Fruit fly (Drosophila melanogaster) whole organism, embryonic: Measurements from ENCODE around the gene CG15152.

Source experiments
- Adf1 ChIP-seq: fragments of 200-800 bp; sonication (Bioruptor generic); IDR thresholded peaks from 2 replicates; pipeline ENCODE4 v1.3.6; 2022; ENCODE audit warnings: missing biosample characterization, missing genetic modification characterization
- Atf6 ChIP-seq: fragments of 200-800 bp; sonication (Bioruptor generic); IDR thresholded peaks from 2 replicates; pipeline ENCODE4 v1.3.6; 2022; ENCODE audit warnings: missing biosample characterization, missing genetic modification characterization
- B-H2 ChIP-seq: fragments of 200-800 bp; sonication (Bioruptor generic); optimal IDR thresholded peaks from 2 replicates; lab custom pipeline; 2018; ENCODE audit warnings: missing biosample characterization, mild to moderate bottlenecking, missing genetic modification characterization
- CG10147 ChIP-seq: fragments of 200-800 bp; sonication (Bioruptor generic); optimal IDR thresholded peaks from 2 replicates; lab custom pipeline; 2019; ENCODE audit warnings: missing biosample characterization, mild to moderate bottlenecking, missing genetic modification characterization, moderate library complexity
- CG10462 ChIP-seq: fragments of 200-800 bp; sonication (Bioruptor generic); optimal IDR thresholded peaks from 2 replicates; lab custom pipeline; 2016; ENCODE audit warnings: missing biosample characterization, missing genetic modification characterization
- CG14667 ChIP-seq: fragments of 200-800 bp; sonication (Bioruptor generic); IDR thresholded peaks from 2 replicates; pipeline ENCODE4 v1.3.6; 2022; ENCODE audit warnings: missing biosample characterization, missing genetic modification characterization
- CG15514 ChIP-seq: fragments of 200-800 bp; sonication (Bioruptor generic); optimal IDR thresholded peaks from 3 replicates; lab custom pipeline; 2017; ENCODE audit warnings: missing biosample characterization, missing genetic modification characterization, mild to moderate bottlenecking, moderate library complexity, missing genetic modification reagents
- CG1647 ChIP-seq: fragments of 200-800 bp; sonication (Bioruptor generic); optimal IDR thresholded peaks from 3 replicates; lab custom pipeline; 2016; ENCODE audit warnings: missing biosample characterization, missing genetic modification characterization
- CG17359 ChIP-seq: fragments of 200-800 bp; sonication (Bioruptor generic); optimal IDR thresholded peaks from 3 replicates; lab custom pipeline; 2018; ENCODE audit warnings: missing biosample characterization, mild to moderate bottlenecking, missing genetic modification characterization, moderate library complexity
- CG17361 ChIP-seq: fragments of 200-800 bp; sonication (Bioruptor generic); IDR thresholded peaks from 3 replicates; pipeline ENCODE4 v1.3.6; 2022; ENCODE audit warnings: missing biosample characterization, missing genetic modification characterization
- CG18599 ChIP-seq: fragments of 200-800 bp; sonication (Bioruptor generic); optimal IDR thresholded peaks from 3 replicates; lab custom pipeline; 2017; ENCODE audit warnings: missing biosample characterization, missing genetic modification characterization, mild to moderate bottlenecking, moderate library complexity, missing genetic modification reagents
- CG2120 ChIP-seq: fragments of 200-800 bp; sonication (Bioruptor generic); optimal IDR thresholded peaks from 3 replicates; lab custom pipeline; 2016; ENCODE audit warnings: missing biosample characterization, missing genetic modification characterization
- CG2875 ChIP-seq: fragments of 200-800 bp; sonication (Bioruptor generic); optimal IDR thresholded peaks from 2 replicates; lab custom pipeline; 2017; ENCODE audit warnings: missing biosample characterization, mild to moderate bottlenecking, missing genetic modification characterization, missing genetic modification reagents
- CG31365 ChIP-seq: fragments of 200-800 bp; sonication (Bioruptor generic); optimal IDR thresholded peaks from 2 replicates; lab custom pipeline; 2018; ENCODE audit warnings: missing biosample characterization, mild to moderate bottlenecking, missing genetic modification characterization
- CG32532 ChIP-seq: fragments of 200-800 bp; sonication (Bioruptor generic); IDR thresholded peaks from 2 replicates; pipeline ENCODE4 v1.3.6; 2022; ENCODE audit warnings: missing biosample characterization, missing genetic modification characterization
- CG3281 ChIP-seq: fragments of 200-800 bp; sonication (Bioruptor generic); optimal IDR thresholded peaks from 3 replicates; lab custom pipeline; 2017; ENCODE audit warnings: missing biosample characterization, mild to moderate bottlenecking, missing genetic modification characterization
- CG8089 ChIP-seq: fragments of 200-800 bp; sonication (Bioruptor generic); optimal IDR thresholded peaks from 3 replicates; lab custom pipeline; 2016; ENCODE audit warnings: missing biosample characterization, missing genetic modification characterization
- CG8765 ChIP-seq: fragments of 200-800 bp; sonication (Bioruptor generic); IDR thresholded peaks from 2 replicates; pipeline ENCODE4 v1.3.6; 2022; ENCODE audit warnings: missing biosample characterization, missing genetic modification characterization
- CTCF ChIP-seq: fragments of 200-800 bp; sonication (Bioruptor generic); optimal IDR thresholded peaks from 2 replicates; lab custom pipeline; 2017; ENCODE audit warnings: missing biosample characterization, mild to moderate bottlenecking, missing genetic modification characterization, moderate library complexity
- Deaf1 ChIP-seq: fragments of 200-800 bp; optimal IDR thresholded peaks from 3 replicates; lab custom pipeline; 2019; ENCODE audit warnings: missing biosample characterization, mild to moderate bottlenecking, missing genetic modification characterization, moderate library complexity
- Dek ChIP-seq: fragments of 200-800 bp; sonication (Bioruptor generic); optimal IDR thresholded peaks from 3 replicates; lab custom pipeline; 2019; ENCODE audit warnings: missing biosample characterization, mild to moderate bottlenecking, missing genetic modification characterization, moderate library complexity
- Fer2 ChIP-seq: fragments of 200-800 bp; sonication (Bioruptor generic); optimal IDR thresholded peaks from 2 replicates; lab custom pipeline; 2018; ENCODE audit warnings: missing biosample characterization, mild to moderate bottlenecking, missing genetic modification characterization, moderate library complexity
- HHEX ChIP-seq: fragments of 200-800 bp; sonication (Bioruptor generic); optimal IDR thresholded peaks from 3 replicates; lab custom pipeline; 2017; ENCODE audit warnings: missing biosample characterization, mild to moderate bottlenecking, missing genetic modification characterization, missing genetic modification reagents
- Hmr ChIP-seq: fragments of 200-800 bp; sonication (Bioruptor generic); optimal IDR thresholded peaks from 3 replicates; lab custom pipeline; 2017; ENCODE audit warnings: mild to moderate bottlenecking, missing biosample characterization, missing genetic modification reagents, missing genetic modification characterization
- Hr39 ChIP-seq: fragments of >200 bp; optimal IDR thresholded peaks from 2 replicates; lab custom pipeline; 2017
- Lhr ChIP-seq: fragments of 200-800 bp; sonication (Bioruptor generic); optimal IDR thresholded peaks from 3 replicates; lab custom pipeline; 2017; ENCODE audit warnings: mild to moderate bottlenecking, missing biosample characterization, missing genetic modification reagents, missing genetic modification characterization
- Lim3 ChIP-seq: fragments of 200-800 bp; sonication (Bioruptor generic); IDR thresholded peaks from 2 replicates; pipeline ENCODE4 v1.3.6; 2022; ENCODE audit warnings: missing biosample characterization, missing genetic modification characterization
- MTF-1 ChIP-seq: fragments of 200-800 bp; sonication (Bioruptor generic); optimal IDR thresholded peaks from 2 replicates; lab custom pipeline; 2018; ENCODE audit warnings: missing biosample characterization, mild to moderate bottlenecking, missing genetic modification characterization, borderline replicate concordance
- Meics ChIP-seq: fragments of 200-800 bp; sonication (Bioruptor generic); optimal IDR thresholded peaks from 2 replicates; lab custom pipeline; 2017; ENCODE audit warnings: missing biosample characterization, mild to moderate bottlenecking, missing genetic modification characterization
- Mes4 ChIP-seq: fragments of 200-800 bp; sonication (Bioruptor generic); optimal IDR thresholded peaks from 2 replicates; lab custom pipeline; 2016; ENCODE audit warnings: missing biosample characterization, missing genetic modification characterization
- Myb ChIP-seq: fragments of 200-800 bp; sonication (Bioruptor generic); optimal IDR thresholded peaks from 2 replicates; lab custom pipeline; 2016; ENCODE audit warnings: missing biosample characterization, missing genetic modification characterization
- NC2α ChIP-seq: fragments of 200-800 bp; sonication (Bioruptor generic); optimal IDR thresholded peaks from 2 replicates; lab custom pipeline; 2016; ENCODE audit warnings: missing biosample characterization, missing genetic modification characterization
- Pdp1 ChIP-seq, 2 experiments: fragments of 200-800 bp; sonication (Bioruptor generic); optimal IDR thresholded peaks; 3 replicates each; lab custom pipeline; 2016; ENCODE audit warnings: missing biosample characterization in 2 of 2, missing genetic modification characterization in 2 of 2, mild to moderate bottlenecking in 1 of 2, moderate library complexity in 1 of 2
- Poxn ChIP-seq: fragments of 200-800 bp; sonication (Bioruptor generic); IDR thresholded peaks from 2 replicates; pipeline ENCODE4 v1.3.6; 2022; ENCODE audit warnings: missing biosample characterization, missing genetic modification characterization
- Sry-β ChIP-seq: fragments of 200-800 bp; sonication (Bioruptor generic); optimal IDR thresholded peaks from 2 replicates; lab custom pipeline; 2018; ENCODE audit warnings: missing biosample characterization, mild to moderate bottlenecking, missing genetic modification characterization, moderate library complexity
- Trl ChIP-seq, 3 experiments: fragments of >200 bp in 2 of 3; fragments of 200-800 bp in 1 of 3; sonication (Bioruptor generic) in 1 of 3; optimal IDR thresholded peaks; 2 replicates in 1 of 3; 3 replicates in 2 of 3; lab custom pipeline; 2016 to 2017; ENCODE audit warnings: missing biosample characterization in 1 of 3, missing genetic modification characterization in 1 of 3
- ase ChIP-seq: fragments of 200-800 bp; sonication (Bioruptor generic); IDR thresholded peaks from 3 replicates; pipeline ENCODE4 v1.3.6; 2022; ENCODE audit warnings: missing biosample characterization, missing genetic modification characterization
- bcd ChIP-seq: fragments of 200-800 bp; sonication (Bioruptor generic); optimal IDR thresholded peaks from 2 replicates; lab custom pipeline; 2017; ENCODE audit warnings: missing biosample characterization, mild to moderate bottlenecking, missing genetic modification characterization
- chinmo ChIP-seq: fragments of 200-800 bp; sonication (Bioruptor generic); IDR thresholded peaks from 4 replicates; pipeline ENCODE4 v1.3.6; 2022; ENCODE audit warnings: missing biosample characterization, missing genetic modification characterization; ENCODE audit not compliant: partially characterized antibody
- crol ChIP-seq: fragments of 200-800 bp; sonication (Bioruptor generic); IDR thresholded peaks from 2 replicates; pipeline ENCODE4 v1.3.6; 2022; ENCODE audit warnings: missing biosample characterization, missing genetic modification characterization
- danr ChIP-seq: fragments of 200-800 bp; sonication (Bioruptor generic); IDR thresholded peaks from 2 replicates; pipeline ENCODE4 v1.3.6; 2022; ENCODE audit warnings: missing biosample characterization, missing genetic modification characterization
- disco-r ChIP-seq: fragments of 200-800 bp; sonication (Bioruptor generic); optimal IDR thresholded peaks from 2 replicates; lab custom pipeline; 2016; ENCODE audit warnings: missing biosample characterization, missing genetic modification characterization
- ems ChIP-seq: fragments of 200-800 bp; sonication (Bioruptor generic); optimal IDR thresholded peaks from 3 replicates; lab custom pipeline; 2016; ENCODE audit warnings: missing biosample characterization, missing genetic modification characterization
- ftz-f1 ChIP-seq: fragments of 200-800 bp; sonication (Bioruptor generic); optimal IDR thresholded peaks from 2 replicates; lab custom pipeline; 2016; ENCODE audit warnings: missing biosample characterization, missing genetic modification characterization
- gfzf ChIP-seq: fragments of 200-800 bp; sonication (Bioruptor generic); optimal IDR thresholded peaks from 2 replicates; lab custom pipeline; 2016; ENCODE audit warnings: missing biosample characterization, mild to moderate bottlenecking, missing genetic modification characterization, moderate library complexity
- inv ChIP-seq: fragments of 200-800 bp; sonication (Bioruptor generic); IDR thresholded peaks from 2 replicates; pipeline ENCODE4 v1.3.6; 2022; ENCODE audit warnings: missing biosample characterization, missing genetic modification characterization; ENCODE audit not compliant: partially characterized antibody
- phol ChIP-seq: fragments of 200-800 bp; sonication (Bioruptor generic); optimal IDR thresholded peaks from 3 replicates; lab custom pipeline; 2018; ENCODE audit warnings: missing biosample characterization, mild to moderate bottlenecking, missing genetic modification characterization, moderate library complexity
- pzg ChIP-seq: fragments of 200-800 bp; sonication (Bioruptor generic); optimal IDR thresholded peaks from 3 replicates; lab custom pipeline; 2018; ENCODE audit warnings: missing biosample characterization, mild to moderate bottlenecking, missing genetic modification characterization, moderate library complexity
- ranshi ChIP-seq: fragments of 200-800 bp; sonication (Bioruptor generic); IDR thresholded peaks from 2 replicates; pipeline ENCODE4 v1.3.6; 2022; ENCODE audit warnings: missing biosample characterization, missing genetic modification characterization
- schlank ChIP-seq: fragments of 200-800 bp; sonication (Bioruptor generic); optimal IDR thresholded peaks from 2 replicates; lab custom pipeline; 2018; ENCODE audit warnings: missing biosample characterization, mild to moderate bottlenecking, missing genetic modification characterization
- so ChIP-seq: fragments of 200-800 bp; sonication (Bioruptor generic); IDR thresholded peaks from 3 replicates; pipeline ENCODE4 v1.3.6; 2022; ENCODE audit warnings: missing biosample characterization, missing genetic modification characterization
- twi ChIP-seq: fragments of 200-800 bp; optimal IDR thresholded peaks from 2 replicates; lab custom pipeline; 2019; ENCODE audit warnings: missing biosample characterization, mild to moderate bottlenecking, missing genetic modification characterization, moderate library complexity

Gene CG15152

dm6 chr2L:18119643-18120042 lies 5.3 kb downstream of the CG15152 start, which contains the start of gene CG5758 (continued):
- TF ChIP-seq gfzf (GFP tag; lab: Kevin White, UChicago) (peak; percentile 10), Fer2 (tag; lab: Kevin White, UChicago) (no peak), ase (GFP tag; lab: Robert Waterston, UW) (no peak), CG10462 (GFP tag; lab: Kevin White, UChicago) (no peak), CG15514 (GFP tag; lab: Kevin White, UChicago) (peak; percentile 51), Trl (optimal IDR thresholded peaks at IDR 0.05; lab: Kevin White, UChicago) (no peak), Trl (GFP tag; optimal IDR thresholded peaks at IDR 0.05; lab: Kevin White, UChicago) (no peak), Meics (GFP tag; lab: Kevin White, UChicago) (peak; percentile 9), ranshi (GFP tag; lab: Robert Waterston, UW) (no peak), schlank (tag; lab: Kevin White, UChicago) (no peak), CG14667 (no peak), Pdp1 (GFP tag; optimal IDR thresholded peaks at IDR 0.05; lab: Kevin White, UChicago) (peak in 1 of 2 experiments; percentile 64), CG8765 (GFP tag; lab: Robert Waterston, UW) (no peak), Mes4 (GFP tag; lab: Kevin White, UChicago) (no peak), CG1647 (GFP tag; lab: Kevin White, UChicago) (no peak), CG10147 (GFP tag; lab: Kevin White, UChicago) (peak; percentile 49), Lhr (peak; percentile 6), CG8089 (GFP tag; lab: Kevin White, UChicago) (no peak), Deaf1 (tag; lab: Kevin White, UChicago) (no peak), ftz-f1 (peak; percentile 42), danr (GFP tag; lab: Robert Waterston, UW) (no peak), B-H2 (GFP tag; lab: Kevin White, UChicago) (peak; percentile 31), Lim3 (no peak), disco-r (GFP tag; lab: Kevin White, UChicago) (no peak), Poxn (GFP tag; lab: Robert Waterston, UW) (no peak), MTF-1 (GFP tag; lab: Kevin White, UChicago) (no peak), Atf6 (GFP tag; lab: Robert Waterston, UW) (no peak; the same call in 1 of the 2 replicates), CG17359 (tag; lab: Kevin White, UChicago) (no peak), so (GFP tag; lab: Robert Waterston, UW) (no peak), CG31365 (tag; lab: Kevin White, UChicago) (no peak), HHEX (GFP tag; lab: Kevin White, UChicago) (peak; percentile 21), Adf1 (GFP tag; lab: Robert Waterston, UW) (no peak), CG3281 (GFP tag; lab: Kevin White, UChicago) (peak; percentile 36), Myb (GFP tag; lab: Kevin White, UChicago) (peak; percentile 25), CG2875 (GFP tag; lab: Kevin White, UChicago) (no peak), CG18599 (GFP tag; lab: Kevin White, UChicago) (peak; percentile 58), CG32532 (GFP tag; lab: Robert Waterston, UW) (peak; percentile 42; the same call in 1 of the 2 replicates), Hr39 (no peak), bcd (GFP tag; lab: Kevin White, UChicago) (no peak), CTCF (GFP tag; lab: Kevin White, UChicago) (peak; percentile 75), pzg (peak; percentile 8), ems (no peak), phol (tag; lab: Kevin White, UChicago) (no peak), twi (tag; lab: Kevin White, UChicago) (no peak), CG17361 (GFP tag; lab: Robert Waterston, UW) (no peak), NC2α (no peak), crol (no peak), chinmo (GFP tag; lab: Robert Waterston, UW) (no peak), Dek (tag; lab: Kevin White, UChicago) (peak; percentile 45), Sry-β (GFP tag; lab: Kevin White, UChicago) (no peak), Hmr (GFP tag; lab: Kevin White, UChicago) (peak; percentile 59), inv (no peak), CG2120 (GFP tag; lab: Kevin White, UChicago) (peak; percentile 67)
